Fruit fly (Drosophila melanogaster) whole organism, embryonic: ENCODE results near the gene CG10761.

ENCODE experiments used
- Abd-B ChIP-seq: fragments of 200-800 bp; sonication (Bioruptor generic); optimal IDR thresholded peaks from 2 replicates; lab custom pipeline; 2018; ENCODE audit warnings: missing biosample characterization, mild to moderate bottlenecking, missing genetic modification characterization, moderate library complexity
- Adf1 ChIP-seq: fragments of 200-800 bp; sonication (Bioruptor generic); IDR thresholded peaks from 2 replicates; pipeline ENCODE4 v1.3.6; 2022; ENCODE audit warnings: missing biosample characterization, missing genetic modification characterization
- Bdp1 ChIP-seq: fragments of 200-800 bp; sonication (Bioruptor generic); optimal IDR thresholded peaks from 3 replicates; lab custom pipeline; 2016; ENCODE audit warnings: missing biosample characterization, missing genetic modification characterization
- Blimp-1 ChIP-seq: fragments of 200-800 bp; sonication (Bioruptor generic); optimal IDR thresholded peaks from 3 replicates; lab custom pipeline; 2018; ENCODE audit warnings: missing biosample characterization, missing genetic modification characterization, mild to moderate bottlenecking, moderate library complexity, missing genetic modification reagents
- CG10209 ChIP-seq: fragments of 200-800 bp; sonication (Bioruptor generic); optimal IDR thresholded peaks from 3 replicates; lab custom pipeline; 2017; ENCODE audit warnings: missing biosample characterization, mild to moderate bottlenecking, missing genetic modification characterization, missing genetic modification reagents
- CG10274 ChIP-seq: fragments of 200-800 bp; sonication (Bioruptor generic); optimal IDR thresholded peaks from 3 replicates; lab custom pipeline; 2017; ENCODE audit warnings: missing biosample characterization, mild to moderate bottlenecking, missing genetic modification characterization
- CG10462 ChIP-seq: fragments of 200-800 bp; sonication (Bioruptor generic); optimal IDR thresholded peaks from 2 replicates; lab custom pipeline; 2016; ENCODE audit warnings: missing biosample characterization, missing genetic modification characterization
- CG11093 ChIP-seq: fragments of 200-800 bp; sonication (Bioruptor generic); IDR thresholded peaks from 3 replicates; pipeline ENCODE4 v1.3.6; 2022; ENCODE audit warnings: missing biosample characterization, missing genetic modification characterization
- CG11504 ChIP-seq: fragments of 200-800 bp; sonication (Bioruptor generic); optimal IDR thresholded peaks from 3 replicates; lab custom pipeline; 2019; ENCODE audit warnings: missing biosample characterization, mild to moderate bottlenecking, missing genetic modification characterization, moderate library complexity
- CG13123 ChIP-seq: fragments of 200-800 bp; sonication (Bioruptor generic); optimal IDR thresholded peaks from 2 replicates; lab custom pipeline; 2016; ENCODE audit warnings: missing biosample characterization, missing genetic modification characterization
- CG14710 ChIP-seq: fragments of 200-800 bp; sonication (Bioruptor generic); optimal IDR thresholded peaks from 3 replicates; lab custom pipeline; 2019; ENCODE audit warnings: missing biosample characterization, mild to moderate bottlenecking, missing genetic modification characterization, moderate library complexity
- CG14965 ChIP-seq: fragments of 200-800 bp; sonication (Bioruptor generic); optimal IDR thresholded peaks from 2 replicates; lab custom pipeline; 2016; ENCODE audit warnings: missing biosample characterization, missing genetic modification characterization, borderline replicate concordance
- CG15696 ChIP-seq: fragments of 200-800 bp; sonication (Bioruptor generic); optimal IDR thresholded peaks from 2 replicates; lab custom pipeline; 2019; ENCODE audit warnings: missing biosample characterization, mild to moderate bottlenecking, missing genetic modification characterization, moderate library complexity
- CG1603 ChIP-seq: fragments of 200-800 bp; sonication (Bioruptor generic); optimal IDR thresholded peaks from 2 replicates; lab custom pipeline; 2019; ENCODE audit warnings: missing biosample characterization, mild to moderate bottlenecking, missing genetic modification characterization, moderate library complexity
- CG16863 ChIP-seq: fragments of 200-800 bp; sonication (Bioruptor generic); optimal IDR thresholded peaks from 3 replicates; lab custom pipeline; 2016; ENCODE audit warnings: missing biosample characterization, missing genetic modification characterization
- CG2116 ChIP-seq: fragments of 200-800 bp; sonication (Bioruptor generic); optimal IDR thresholded peaks from 3 replicates; lab custom pipeline; 2018; ENCODE audit warnings: missing biosample characterization, mild to moderate bottlenecking, missing genetic modification characterization
- CG31441 ChIP-seq: fragments of 200-800 bp; sonication (Bioruptor generic); IDR thresholded peaks from 2 replicates; pipeline ENCODE4 v1.3.6; 2022; ENCODE audit warnings: missing biosample characterization, missing genetic modification characterization
- CG42726 ChIP-seq: fragments of 200-800 bp; sonication (Bioruptor generic); IDR thresholded peaks from 2 replicates; pipeline ENCODE4 v1.3.6; 2022; ENCODE audit warnings: missing biosample characterization, missing genetic modification characterization; ENCODE audit not compliant: partially characterized antibody
- CG4328 ChIP-seq: fragments of 200-800 bp; sonication (Bioruptor generic); optimal IDR thresholded peaks from 3 replicates; lab custom pipeline; 2017; ENCODE audit warnings: missing biosample characterization, missing genetic modification reagents, missing genetic modification characterization
- CG43689 ChIP-seq: fragments of 200-800 bp; sonication (Bioruptor generic); IDR thresholded peaks from 2 replicates; pipeline ENCODE4 v1.3.6; 2022; ENCODE audit warnings: missing biosample characterization, missing genetic modification characterization
- CG8388 ChIP-seq: fragments of 200-800 bp; sonication (Bioruptor generic); optimal IDR thresholded peaks from 2 replicates; lab custom pipeline; 2019; ENCODE audit warnings: missing biosample characterization, mild to moderate bottlenecking, missing genetic modification characterization, moderate library complexity
- CG8765 ChIP-seq: fragments of 200-800 bp; sonication (Bioruptor generic); IDR thresholded peaks from 2 replicates; pipeline ENCODE4 v1.3.6; 2022; ENCODE audit warnings: missing biosample characterization, missing genetic modification characterization
- CG8924 ChIP-seq: fragments of 200-800 bp; optimal IDR thresholded peaks from 3 replicates; lab custom pipeline; 2019; ENCODE audit warnings: missing biosample characterization, mild to moderate bottlenecking, missing genetic modification characterization, moderate library complexity
- CG9215 ChIP-seq: fragments of 200-800 bp; sonication (Bioruptor generic); IDR thresholded peaks from 2 replicates; pipeline ENCODE4 v1.3.6; 2022; ENCODE audit warnings: missing biosample characterization, missing genetic modification characterization
- D ChIP-seq, 2 experiments: fragments of 200-800 bp in 1 of 2; fragments of >200 bp in 1 of 2; sonication (Bioruptor generic) in 1 of 2; optimal IDR thresholded peaks; 2 replicates in 1 of 2; 3 replicates in 1 of 2; lab custom pipeline; 2017; ENCODE audit warnings: mild to moderate bottlenecking in 1 of 2, missing biosample characterization in 1 of 2, missing genetic modification characterization in 1 of 2, missing genetic modification reagents in 1 of 2
- Ets65A ChIP-seq: fragments of 200-800 bp; sonication (Bioruptor generic); peaks from one replicate; lab custom pipeline; 2016; ENCODE audit warnings: missing biosample characterization, missing genetic modification characterization
- Ets97D ChIP-seq: fragments of 200-800 bp; sonication (Bioruptor generic); optimal IDR thresholded peaks from 3 replicates; lab custom pipeline; 2016; ENCODE audit warnings: missing biosample characterization, missing genetic modification characterization
- HLHmδ ChIP-seq: fragments of 200-800 bp; sonication (Bioruptor generic); optimal IDR thresholded peaks from 2 replicates; lab custom pipeline; 2018; ENCODE audit warnings: missing biosample characterization, mild to moderate bottlenecking, missing genetic modification characterization, moderate library complexity
- Mes4 ChIP-seq: fragments of 200-800 bp; sonication (Bioruptor generic); optimal IDR thresholded peaks from 2 replicates; lab custom pipeline; 2016; ENCODE audit warnings: missing biosample characterization, missing genetic modification characterization
- NC2β ChIP-seq: fragments of 200-800 bp; sonication (Bioruptor generic); optimal IDR thresholded peaks from 2 replicates; lab custom pipeline; 2016; ENCODE audit warnings: missing biosample characterization, missing genetic modification characterization
- Nf-YB ChIP-seq: fragments of 200-800 bp; sonication (Bioruptor generic); optimal IDR thresholded peaks from 3 replicates; lab custom pipeline; 2019; ENCODE audit warnings: missing biosample characterization, mild to moderate bottlenecking, missing genetic modification characterization, moderate library complexity
- Nf-YC ChIP-seq: fragments of 200-800 bp; optimal IDR thresholded peaks from 3 replicates; lab custom pipeline; 2019; ENCODE audit warnings: missing biosample characterization, mild to moderate bottlenecking, missing genetic modification characterization, moderate library complexity
- Ptx1 ChIP-seq: fragments of 200-800 bp; sonication (Bioruptor generic); IDR thresholded peaks from 2 replicates; pipeline ENCODE4 v1.3.6; 2022; ENCODE audit warnings: missing biosample characterization, missing genetic modification characterization
- Ravus ChIP-seq: fragments of 200-800 bp; sonication (Bioruptor generic); IDR thresholded peaks from 2 replicates; pipeline ENCODE4 v1.3.6; 2022; ENCODE audit warnings: missing biosample characterization, missing genetic modification characterization
- Rx ChIP-seq: fragments of 200-800 bp; sonication (Bioruptor generic); IDR thresholded peaks from 2 replicates; pipeline ENCODE4 v1.3.6; 2022; ENCODE audit warnings: missing biosample characterization, missing genetic modification characterization
- Scr ChIP-seq: fragments of 200-800 bp; sonication (Bioruptor generic); IDR thresholded peaks from 2 replicates; pipeline ENCODE4 v1.3.6; 2022; ENCODE audit warnings: missing biosample characterization, missing genetic modification characterization; ENCODE audit not compliant: partially characterized antibody
- Sox102F ChIP-seq: fragments of 200-800 bp; sonication (Bioruptor generic); optimal IDR thresholded peaks from 2 replicates; lab custom pipeline; 2018; ENCODE audit warnings: missing biosample characterization, mild to moderate bottlenecking, missing genetic modification characterization, moderate library complexity
- Spps ChIP-seq: fragments of 200-800 bp; sonication (Bioruptor generic); optimal IDR thresholded peaks from 2 replicates; lab custom pipeline; 2018; ENCODE audit warnings: missing biosample characterization, mild to moderate bottlenecking, missing genetic modification characterization
- Xbp1 ChIP-seq: fragments of 200-800 bp; sonication (Bioruptor generic); optimal IDR thresholded peaks from 3 replicates; lab custom pipeline; 2016; ENCODE audit warnings: missing biosample characterization, mild to moderate bottlenecking, missing genetic modification characterization
- aop ChIP-seq: fragments of 200-800 bp; sonication (Bioruptor generic); IDR thresholded peaks from 2 replicates; pipeline ENCODE4 v1.3.6; 2022; ENCODE audit warnings: missing biosample characterization, missing genetic modification characterization
- ci ChIP-seq: fragments of 200-800 bp; sonication (Bioruptor generic); IDR thresholded peaks from 3 replicates; pipeline ENCODE4 v1.3.6; 2022; ENCODE audit warnings: missing biosample characterization, missing genetic modification characterization
- gcm ChIP-seq: fragments of 200-800 bp; sonication (Bioruptor generic); optimal IDR thresholded peaks from 2 replicates; lab custom pipeline; 2019; ENCODE audit warnings: missing biosample characterization, mild to moderate bottlenecking, missing genetic modification characterization, moderate library complexity
- grau ChIP-seq: fragments of 200-800 bp; optimal IDR thresholded peaks from 3 replicates; lab custom pipeline; 2019; ENCODE audit warnings: missing biosample characterization, mild to moderate bottlenecking, missing genetic modification characterization, moderate library complexity
- hkb ChIP-seq, 2 experiments: fragments of 200-800 bp in 1 of 2; fragments of >200 bp in 1 of 2; sonication (Bioruptor generic) in 1 of 2; IDR thresholded peaks in 1 of 2; optimal IDR thresholded peaks in 1 of 2; 2 replicates each; pipeline versions ENCODE4 v1.3.6 to Lab custom; 2017 to 2022; ENCODE audit warnings: missing biosample characterization in 1 of 2, missing genetic modification characterization in 1 of 2
- jing ChIP-seq: fragments of 200-800 bp; sonication (Bioruptor generic); optimal IDR thresholded peaks from 2 replicates; lab custom pipeline; 2018; ENCODE audit warnings: missing biosample characterization, mild to moderate bottlenecking, missing genetic modification characterization
- kah ChIP-seq: fragments of 200-800 bp; sonication (Bioruptor generic); optimal IDR thresholded peaks from 2 replicates; lab custom pipeline; 2018; ENCODE audit warnings: missing biosample characterization, mild to moderate bottlenecking, missing genetic modification characterization
- p53 ChIP-seq: fragments of 200-800 bp; sonication (Bioruptor generic); optimal IDR thresholded peaks from 2 replicates; lab custom pipeline; 2016; ENCODE audit warnings: missing biosample characterization, missing genetic modification characterization
- wek ChIP-seq: fragments of 200-800 bp; sonication (Bioruptor generic); optimal IDR thresholded peaks from 3 replicates; lab custom pipeline; 2018; ENCODE audit warnings: missing biosample characterization, mild to moderate bottlenecking, missing genetic modification characterization, moderate library complexity
- yki ChIP-seq: fragments of >200 bp; optimal IDR thresholded peaks from 3 replicates; lab custom pipeline; 2018

The CG10761 gene

DNA sequence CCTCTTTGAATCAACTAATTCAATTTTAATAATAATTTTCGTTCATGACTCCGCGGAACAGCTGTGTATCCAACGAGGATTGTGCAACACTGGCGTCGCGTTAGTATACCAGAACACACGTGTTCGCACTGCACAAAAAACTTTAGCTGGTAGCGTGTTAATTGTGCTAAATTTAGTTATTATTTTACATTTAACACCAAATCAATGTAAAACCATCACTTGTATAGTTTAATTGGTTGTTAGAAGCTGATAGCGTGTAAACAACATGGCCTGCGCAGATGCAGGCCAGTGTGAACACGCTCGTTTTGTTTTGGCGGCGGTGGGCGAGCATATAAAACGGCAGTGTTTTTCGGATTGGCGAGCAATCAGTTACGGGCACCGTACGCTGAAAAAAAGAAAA lies 5.3 kb downstream of the CG10761 start, which contains the start of the genes Traf6 and GIIIspla2 (continued):
- no peak for TF ChIP-seq CG11504 (tag; lab: Kevin White, UChicago)
- TF ChIP-seq Abd-B (GFP tag; lab: Kevin White, UChicago), result peak; percentile 72
- peak; percentile 90 for TF ChIP-seq CG1603 (tag; lab: Kevin White, UChicago)
- no peak; the same call in 1 of the 2 replicates for TF ChIP-seq CG31441 (GFP tag; lab: Robert Waterston, UW)
- peak; percentile 7; the same call in 1 of the 2 replicates for TF ChIP-seq Ravus (GFP tag; lab: Robert Waterston, UW)
- peak; percentile 71 for TF ChIP-seq CG8924 (tag; lab: Kevin White, UChicago)
- TF ChIP-seq grau, result peak; percentile 80
- no peak for TF ChIP-seq CG10462 (GFP tag; lab: Kevin White, UChicago)
- TF ChIP-seq Nf-YC (tag; lab: Kevin White, UChicago), result peak; percentile 73
- TF ChIP-seq CG16863, result peak; percentile 43
- TF ChIP-seq Ets97D, result peak; percentile 61
- peak; percentile 81 for TF ChIP-seq ci (GFP tag; lab: Robert Waterston, UW)
- no peak for TF ChIP-seq HLHmδ (GFP tag; lab: Kevin White, UChicago)
- peak; percentile 43; the same call in 1 of the 3 replicates for TF ChIP-seq CG11093 (GFP tag; lab: Robert Waterston, UW)
- TF ChIP-seq CG9215 (GFP tag; lab: Robert Waterston, UW), result peak; percentile 79; the same call in 1 of the 2 replicates
- TF ChIP-seq D (optimal IDR thresholded peaks at IDR 0.05; lab: Kevin White, UChicago), result no peak
- peak; percentile 51 for TF ChIP-seq D (GFP tag; optimal IDR thresholded peaks at IDR 0.05; lab: Kevin White, UChicago)
- TF ChIP-seq CG42726, result no peak
- peak; percentile 65 for TF ChIP-seq CG15696 (tag; lab: Kevin White, UChicago)
- peak; percentile 52 for TF ChIP-seq wek (GFP tag; lab: Kevin White, UChicago)
- peak; percentile 44 for TF ChIP-seq NC2β (GFP tag; lab: Kevin White, UChicago)
- peak; percentile 31 for TF ChIP-seq Mes4 (GFP tag; lab: Kevin White, UChicago)
- TF ChIP-seq Ets65A (GFP tag; lab: Kevin White, UChicago), result peak; percentile 97
- TF ChIP-seq Scr, result peak; percentile 49
- TF ChIP-seq kah, result no peak
- TF ChIP-seq CG2116 (GFP tag; lab: Kevin White, UChicago), result peak; percentile 59
- no peak for TF ChIP-seq hkb (optimal IDR thresholded peaks at IDR 0.05; lab: Kevin White, UChicago)
- TF ChIP-seq hkb (GFP tag; IDR thresholded peaks at IDR 0.05; lab: Robert Waterston, UW), result peak; percentile 71
- peak; percentile 75 for TF ChIP-seq Xbp1 (GFP tag; lab: Kevin White, UChicago)
- peak; percentile 79 for TF ChIP-seq CG8388 (GFP tag; lab: Kevin White, UChicago)
- TF ChIP-seq Blimp-1 (GFP tag; lab: Kevin White, UChicago), result no peak
- TF ChIP-seq CG10209 (GFP tag; lab: Kevin White, UChicago), result peak; percentile 72
- no peak for TF ChIP-seq CG43689
- peak; percentile 55 for TF ChIP-seq jing (GFP tag; lab: Kevin White, UChicago)
- peak; percentile 74 for TF ChIP-seq Bdp1 (GFP tag; lab: Kevin White, UChicago)
- peak; percentile 32 for TF ChIP-seq CG10274
- TF ChIP-seq Adf1 (GFP tag; lab: Robert Waterston, UW), result peak; percentile 48; the same call in 1 of the 2 replicates
- TF ChIP-seq p53 (GFP tag; lab: Kevin White, UChicago), result peak; percentile 40
- TF ChIP-seq gcm (GFP tag; lab: Kevin White, UChicago), result peak; percentile 40
- peak; percentile 80 for TF ChIP-seq Ptx1 (GFP tag; lab: Robert Waterston, UW)
- peak; percentile 84 for TF ChIP-seq CG14710
- no peak for TF ChIP-seq aop (GFP tag; lab: Robert Waterston, UW)
- TF ChIP-seq Nf-YB (GFP tag; lab: Kevin White, UChicago), result peak; percentile 46
- no peak for TF ChIP-seq CG14965 (GFP tag; lab: Kevin White, UChicago)
- peak; percentile 29; the same call in 1 of the 2 replicates for TF ChIP-seq CG8765
- TF ChIP-seq Rx, result peak; percentile 71
- TF ChIP-seq Spps (tag; lab: Kevin White, UChicago), result peak; percentile 32
- TF ChIP-seq yki, result no peak
- peak; percentile 71 for TF ChIP-seq CG4328 (GFP tag; lab: Kevin White, UChicago)
- TF ChIP-seq Sox102F (GFP tag; lab: Kevin White, UChicago), result no peak
- TF ChIP-seq CG13123, result peak; percentile 41
